Worm (Caenorhabditis elegans) whole organism, midembryonic: ENCODE results near the gene Y6E2A.4.

ENCODE experiments used
- flt-1 ChIP-seq: fragments of 200-800 bp; sonication (Bioruptor generic); IDR thresholded peaks from 2 replicates; pipeline ENCODE4 v1.3.6; 2022; ENCODE audit warnings: missing genetic modification characterization, missing compliant biosample characterization
- klf-2 ChIP-seq: fragments of 200-800 bp; sonication (Bioruptor generic); conservative IDR thresholded peaks from 2 replicates; pipeline ENCODE4 v1.3.6; 2022; ENCODE audit warnings: missing genetic modification reagents, missing genetic modification characterization, missing compliant biosample characterization
- ref-1 ChIP-seq: fragments of 200-800 bp; sonication (Bioruptor generic); conservative IDR thresholded peaks from 2 replicates; pipeline ENCODE4 v1.3.6; 2022; ENCODE audit warnings: missing genetic modification reagents, missing genetic modification characterization, missing compliant biosample characterization
- tab-1 ChIP-seq: fragments of 200-800 bp; sonication (Bioruptor generic); IDR thresholded peaks from 2 replicates; pipeline ENCODE4 v1.3.6; 2022; ENCODE audit warnings: missing genetic modification characterization, missing compliant biosample characterization
- ztf-23 ChIP-seq: fragments of 200-800 bp; sonication (Bioruptor generic); IDR thresholded peaks from 2 replicates; pipeline ENCODE4 v1.3.6; 2022; ENCODE audit warnings: missing genetic modification reagents, missing genetic modification characterization, missing compliant biosample characterization
- ztf-29 ChIP-seq: fragments of 200-800 bp; sonication (Bioruptor generic); IDR thresholded peaks from 2 replicates; pipeline ENCODE4 v1.3.6; 2022; ENCODE audit warnings: missing genetic modification reagents, missing genetic modification characterization, missing compliant biosample characterization

DNA sequence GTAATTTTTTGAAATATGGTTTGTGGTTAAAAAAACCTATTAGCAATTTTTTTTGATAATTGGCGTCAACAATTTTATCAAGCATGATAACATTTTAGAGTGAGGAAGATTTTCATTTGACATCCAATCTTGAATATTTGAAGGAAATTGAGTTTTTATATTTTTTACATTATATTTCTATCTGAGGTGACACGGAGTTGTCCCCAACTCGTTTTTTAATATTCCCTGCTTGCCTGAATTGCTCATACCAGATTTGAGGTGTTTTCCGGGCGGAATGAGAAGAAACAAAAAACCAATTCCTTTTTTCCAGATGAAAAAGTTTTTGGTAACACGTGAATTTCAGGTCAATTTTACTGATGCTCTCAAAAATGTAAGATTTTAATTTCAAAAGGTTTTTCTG lies 3.0 kb upstream of the Y6E2A.4 start, which contains the start of gene Y6E2A.7:
- TF ChIP-seq ref-1 (GFP tag; lab: Robert Waterston, UW): no peak
- TF ChIP-seq tab-1 (GFP tag; lab: Robert Waterston, UW): no peak
- no peak for TF ChIP-seq ztf-29 (GFP tag; lab: Robert Waterston, UW)
- TF ChIP-seq klf-2 (GFP tag; lab: Robert Waterston, UW): no peak
- no peak for TF ChIP-seq flt-1 (GFP tag; lab: Robert Waterston, UW)
- no peak for TF ChIP-seq ztf-23 (GFP tag; lab: Robert Waterston, UW)
